Fruit fly (Drosophila melanogaster): ENCODE measurements around the gene CG43115.

The CG43115 gene

dm6 chrX:6021414-6021813, 44.8 kb downstream of the CG43115 start (continued):
- TF ChIP-seq CG6792 (GFP tag; optimal IDR thresholded peaks at IDR 0.05) = peak; percentile 19
- no peak for TF ChIP-seq CG4318 (GFP tag; optimal IDR thresholded peaks at IDR 0.05)
- TF ChIP-seq Blimp-1 (GFP tag; optimal IDR thresholded peaks at IDR 0.05) = no peak
- no peak for TF ChIP-seq CG15336 (GFP tag; IDR thresholded peaks at IDR 0.05)
- TF ChIP-seq Eip78C (GFP tag) = peak; percentile 84
- TF ChIP-seq CG8119 (GFP tag; IDR thresholded peaks at IDR 0.05) = no peak
- no peak for TF ChIP-seq CG8632 (GFP tag; optimal IDR thresholded peaks at IDR 0.05)
- TF ChIP-seq CG7368 (GFP tag; optimal IDR thresholded peaks at IDR 0.05) = no peak
- peak; percentile 65 for TF ChIP-seq Met (GFP tag; optimal IDR thresholded peaks at IDR 0.05)
- peak; percentile 47 for TF ChIP-seq lz (GFP tag; optimal IDR thresholded peaks at IDR 0.05)
- no peak for TF ChIP-seq CG6276 (GFP tag; optimal IDR thresholded peaks at IDR 0.05)
- no peak for TF ChIP-seq dsx (GFP tag; optimal IDR thresholded peaks at IDR 0.05; ENCODE audit: poor library complexity, severe bottlenecking)
- TF ChIP-seq OdsH (GFP tag; optimal IDR thresholded peaks at IDR 0.05) = no peak
- no peak for TF ChIP-seq spab (GFP tag; optimal IDR thresholded peaks at IDR 0.05)
- TF ChIP-seq CG34406 (GFP tag; optimal IDR thresholded peaks at IDR 0.05) = no peak
- peak; percentile 53 for TF ChIP-seq Hr39 (GFP tag; optimal IDR thresholded peaks at IDR 0.05)
- TF ChIP-seq Ets96B (tag; optimal IDR thresholded peaks at IDR 0.05) = peak; percentile 25

dm6 chrX:6020254-6020653, 46.0 kb downstream of the CG43115 start:
- TF ChIP-seq CG10631 (GFP tag; optimal IDR thresholded peaks at IDR 0.05) (peak; percentile 76), CG11294 (GFP tag; IDR thresholded peaks at IDR 0.05) (no peak), dsx (GFP tag; optimal IDR thresholded peaks at IDR 0.05; ENCODE audit: poor library complexity, severe bottlenecking) (peak; percentile 72), CG16779 (tag; optimal IDR thresholded peaks at IDR 0.05) (peak; percentile 53), Met (GFP tag; optimal IDR thresholded peaks at IDR 0.05) (peak; percentile 89), CG4318 (GFP tag; optimal IDR thresholded peaks at IDR 0.05) (peak; percentile 3), CG6792 (GFP tag; optimal IDR thresholded peaks at IDR 0.05) (peak; percentile 79), CG8119 (GFP tag; IDR thresholded peaks at IDR 0.05) (peak; percentile 71), Eip75B (GFP tag; optimal IDR thresholded peaks at IDR 0.05) (peak; percentile 83), CG15336 (GFP tag; IDR thresholded peaks at IDR 0.05) (peak; percentile 52; the same call in 1 of the 2 replicates), salr (GFP tag; optimal IDR thresholded peaks at IDR 0.05) (peak; percentile 45 to 51), CG9139 (GFP tag; optimal IDR thresholded peaks at IDR 0.05) (peak; percentile 59), Lpt (GFP tag; optimal IDR thresholded peaks at IDR 0.05) (peak; percentile 42), Eip78C (GFP tag) (peak; percentile 95), dac (GFP tag; optimal IDR thresholded peaks at IDR 0.05) (peak; percentile 14), Eip93F (GFP tag; optimal IDR thresholded peaks at IDR 0.05) (peak; percentile 84), esn (GFP tag; optimal IDR thresholded peaks at IDR 0.05) (peak; percentile 88), net (GFP tag; optimal IDR thresholded peaks at IDR 0.05) (peak; percentile 71), CG8632 (GFP tag; optimal IDR thresholded peaks at IDR 0.05) (peak; percentile 78), ss (GFP tag; optimal IDR thresholded peaks at IDR 0.05) (peak; percentile 52 to 79), CG10669 (GFP tag; optimal IDR thresholded peaks at IDR 0.05) (peak; percentile 75), CG34406 (GFP tag; optimal IDR thresholded peaks at IDR 0.05) (peak; percentile 81), svp (GFP tag) (peak; percentile 94), fd59A (GFP tag; optimal IDR thresholded peaks at IDR 0.05) (peak; percentile 66), Ets96B (tag; optimal IDR thresholded peaks at IDR 0.05) (peak; percentile 74), Hr4 (GFP tag; optimal IDR thresholded peaks at IDR 0.05) (peak; percentile 49), CG1621 (tag; optimal IDR thresholded peaks at IDR 0.05) (peak; percentile 73), CG6276 (GFP tag; optimal IDR thresholded peaks at IDR 0.05) (peak; percentile 8), Sox102F (GFP tag; optimal IDR thresholded peaks at IDR 0.05) (peak; percentile 86), fd85E (GFP tag; optimal IDR thresholded peaks at IDR 0.05) (peak; percentile 22), Sox14 (GFP tag; optimal IDR thresholded peaks at IDR 0.05) (peak; percentile 75), fkh (GFP tag; optimal IDR thresholded peaks at IDR 0.05) (no peak), Smox (GFP tag; optimal IDR thresholded peaks at IDR 0.05) (peak; percentile 81), OdsH (GFP tag; optimal IDR thresholded peaks at IDR 0.05) (peak; percentile 76), lz (GFP tag; optimal IDR thresholded peaks at IDR 0.05) (peak; percentile 84), Hr38 (GFP tag; optimal IDR thresholded peaks at IDR 0.05) (no peak), Gug (GFP tag; IDR thresholded peaks at IDR 0.05) (no peak), CG11762 (GFP tag; optimal IDR thresholded peaks at IDR 0.05; ENCODE audit: insufficient read depth) (peak; percentile 23), Sox15 (GFP tag; optimal IDR thresholded peaks at IDR 0.05) (peak; percentile 65), CG8319 (GFP tag; optimal IDR thresholded peaks at IDR 0.05) (peak; percentile 46), achi (GFP tag; optimal IDR thresholded peaks at IDR 0.05) (peak; percentile 78), Hr39 (GFP tag; optimal IDR thresholded peaks at IDR 0.05) (peak; percentile 72), CG6163 (GFP tag; IDR thresholded peaks at IDR 0.05) (peak; percentile 87), Blimp-1 (GFP tag; optimal IDR thresholded peaks at IDR 0.05) (peak; percentile 61), CG32006 (GFP tag; optimal IDR thresholded peaks at IDR 0.05) (peak; percentile 59)
